Fruit fly (Drosophila melanogaster): Measurements from ENCODE around the gene CG14877.

DNA sequence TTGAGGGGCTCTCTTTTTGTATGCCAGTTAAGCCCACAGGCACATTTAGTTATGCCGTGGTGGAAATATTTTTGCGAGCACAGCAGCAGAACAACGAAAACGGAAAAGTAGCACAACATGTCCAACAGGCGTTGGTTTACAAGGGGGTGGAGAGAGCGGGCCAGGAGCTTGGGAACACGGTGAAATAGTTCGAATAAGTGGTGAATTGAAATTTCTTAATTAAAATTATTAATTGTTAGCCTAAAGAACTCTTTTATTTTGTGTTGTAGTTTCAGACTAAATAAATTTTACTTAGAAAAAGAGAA is 24.3 kb upstream of the CG14877 start:
- TF ChIP-seq CG17806 (tag; optimal IDR thresholded peaks at IDR 0.05) (no peak), CG34367 (tag; optimal IDR thresholded peaks at IDR 0.05) (no peak), Ets98B (GFP tag; IDR thresholded peaks at IDR 0.05) (no peak)

Data from whole organism, pupa.